Worm (Caenorhabditis elegans) whole organism, late embryonic: Measurements from ENCODE around the gene arx-6.

ENCODE experiments used
- ceh-18 ChIP-seq: sonication (generic microtip); optimal IDR thresholded peaks from 2 replicates; lab custom pipeline; 2016; ENCODE audit warnings: missing genetic modification characterization, missing compliant biosample characterization
- ceh-24 ChIP-seq: sonication (generic microtip); optimal IDR thresholded peaks from 2 replicates; lab custom pipeline; 2016; ENCODE audit warnings: mild to moderate bottlenecking, missing genetic modification characterization, missing compliant biosample characterization
- ceh-31 ChIP-seq: sonication (generic microtip); optimal IDR thresholded peaks from 2 replicates; lab custom pipeline; 2016; ENCODE audit warnings: missing genetic modification characterization, missing compliant biosample characterization
- che-1 ChIP-seq: sonication (generic microtip); optimal IDR thresholded peaks from 2 replicates; lab custom pipeline; 2016; ENCODE audit warnings: mild to moderate bottlenecking, missing genetic modification characterization, missing compliant biosample characterization
- elt-4 ChIP-seq: sonication (generic microtip); optimal IDR thresholded peaks from 2 replicates; lab custom pipeline; 2016; ENCODE audit warnings: missing genetic modification characterization, missing compliant biosample characterization
- madf-2 ChIP-seq: sonication (generic microtip); optimal IDR thresholded peaks from 2 replicates; lab custom pipeline; 2017; ENCODE audit warnings: missing genetic modification characterization, missing compliant biosample characterization
- pag-3 ChIP-seq: sonication (generic microtip); optimal IDR thresholded peaks from 2 replicates; lab custom pipeline; 2016; ENCODE audit warnings: missing compliant biosample characterization, missing genetic modification characterization, borderline replicate concordance
- pat-9 ChIP-seq: fragments of 200-800 bp; sonication (Bioruptor generic); optimal IDR thresholded peaks from 2 replicates; lab custom pipeline; 2018; ENCODE audit warnings: mild to moderate bottlenecking, missing genetic modification characterization, moderate library complexity, missing compliant biosample characterization
- pros-1 ChIP-seq: fragments of 150-350 bp; optimal IDR thresholded peaks from 2 replicates; lab custom pipeline; 2014; ENCODE audit warnings: missing biosample characterization, missing genetic modification reagents, missing genetic modification characterization
- tbx-7 ChIP-seq: sonication (generic microtip); optimal IDR thresholded peaks from 2 replicates; lab custom pipeline; 2016; ENCODE audit warnings: missing genotype, missing genetic modification characterization, missing compliant biosample characterization

Gene arx-6

DNA sequence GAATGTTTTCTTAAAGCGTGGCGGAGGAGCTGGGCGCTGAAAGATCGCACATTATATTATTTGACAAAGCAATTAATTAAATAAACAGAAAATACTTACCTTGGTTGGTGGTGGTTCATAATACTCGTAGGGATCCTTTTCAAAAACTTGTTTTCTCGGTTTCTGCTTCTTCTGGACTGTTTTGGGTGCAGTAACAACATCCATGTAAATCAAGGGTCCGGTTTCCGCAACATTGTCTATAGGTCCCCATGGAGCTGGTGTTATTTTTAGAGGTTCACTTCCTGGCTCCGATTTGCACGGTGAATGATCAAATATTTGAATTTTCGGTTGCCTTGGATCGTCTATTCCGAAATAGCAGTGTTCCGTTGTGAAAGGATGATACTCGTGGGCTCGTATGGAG is 45.7 kb downstream of the arx-6 start:
- no peak for TF ChIP-seq ceh-18 (tag; lab: Kevin White, UChicago)
- TF ChIP-seq pros-1 = no peak
- no peak for TF ChIP-seq pat-9 (tag; lab: Kevin White, UChicago)
- TF ChIP-seq ceh-24 = no peak
- no peak for TF ChIP-seq che-1 (tag; lab: Kevin White, UChicago)
- no peak for TF ChIP-seq ceh-31 (tag; lab: Kevin White, UChicago)
- no peak for TF ChIP-seq tbx-7 (tag; lab: Kevin White, UChicago)
- TF ChIP-seq elt-4 = no peak
- TF ChIP-seq pag-3 (tag; lab: Kevin White, UChicago) = no peak
- no peak for TF ChIP-seq madf-2 (tag; lab: Kevin White, UChicago)
